Worm (Caenorhabditis elegans) whole organism, early embryonic: Measurements from ENCODE around the gene srd-40.

Experiments used
- ceh-36 ChIP-seq: sonication (generic microtip); optimal IDR thresholded peaks from 2 replicates; lab custom pipeline; 2016; ENCODE audit warnings: missing genetic modification characterization, inconsistent platforms, missing compliant biosample characterization
- ets-7 ChIP-seq: sonication (generic microtip); optimal IDR thresholded peaks from 2 replicates; lab custom pipeline; 2016; ENCODE audit warnings: missing genotype, missing genetic modification characterization, missing compliant biosample characterization
- hmbx-1 ChIP-seq: sonication (generic microtip); optimal IDR thresholded peaks from 2 replicates; lab custom pipeline; 2016; ENCODE audit warnings: mild to moderate bottlenecking, missing genetic modification characterization, missing compliant biosample characterization

- no peak for TF ChIP-seq hmbx-1 (tag; lab: Kevin White, UChicago)
- TF ChIP-seq ets-7 (tag; lab: Kevin White, UChicago): no peak
- no peak for TF ChIP-seq ceh-36 (tag; lab: Kevin White, UChicago)
Observed at ce11 chrX:12314395-12314794, 9.1 kb upstream of the srd-40 start.
